Fruit fly (Drosophila melanogaster): ENCODE data around the gene upd3.

Gene upd3

DNA sequence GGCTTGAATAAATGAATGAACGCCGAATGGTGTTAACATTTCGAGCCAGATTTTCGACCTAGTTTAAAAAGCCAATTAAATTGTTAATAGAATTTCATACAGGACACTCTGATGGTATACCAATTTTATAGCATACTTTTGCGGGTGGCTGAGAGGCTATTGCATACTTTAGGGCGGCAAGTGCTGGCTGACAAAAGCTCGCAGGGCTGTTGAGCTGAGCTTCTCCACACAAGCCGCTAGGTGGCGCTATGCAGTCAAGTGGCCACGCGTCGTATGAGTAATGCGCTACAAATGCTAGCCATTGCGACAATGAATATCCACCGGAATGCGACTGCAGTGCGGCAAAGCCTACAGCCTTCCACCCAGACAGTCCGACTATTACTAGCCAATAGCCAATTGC, 37.7 kb upstream of the upd3 start (continued):
- no peak for TF ChIP-seq CG14965 (GFP tag; optimal IDR thresholded peaks at IDR 0.05; ENCODE audit: borderline replicate concordance)
- TF ChIP-seq CG12744 (GFP tag; optimal IDR thresholded peaks at IDR 0.05), result peak; percentile 72
- peak; percentile 10; the same call in 1 of the 2 replicates for TF ChIP-seq CG13287 (GFP tag; IDR thresholded peaks at IDR 0.05; ENCODE audit: partially characterized antibody)
- TF ChIP-seq da (GFP tag; optimal IDR thresholded peaks at IDR 0.05), result no peak
- TF ChIP-seq insv (GFP tag; optimal IDR thresholded peaks at IDR 0.05), result no peak
- no peak for TF ChIP-seq H2.0 (GFP tag; IDR thresholded peaks at IDR 0.05)
- TF ChIP-seq bsh (GFP tag; optimal IDR thresholded peaks at IDR 0.05), result peak in 1 of 2 experiments; percentile 19
- TF ChIP-seq CG2202 (tag; optimal IDR thresholded peaks at IDR 0.05), result no peak
- no peak for TF ChIP-seq CG17568 (GFP tag; optimal IDR thresholded peaks at IDR 0.05)
- TF ChIP-seq Bteb2 (GFP tag; optimal IDR thresholded peaks at IDR 0.05), result no peak
- TF ChIP-seq Asciz (GFP tag; optimal IDR thresholded peaks at IDR 0.05), result no peak
- no peak for TF ChIP-seq yki (optimal IDR thresholded peaks at IDR 0.05)
- TF ChIP-seq Fer3 (tag; optimal IDR thresholded peaks at IDR 0.05), result no peak
- TF ChIP-seq CG3726 (GFP tag; IDR thresholded peaks at IDR 0.05), result no peak
- TF ChIP-seq GATAe (GFP tag; conservative IDR thresholded peaks at IDR 0.05), result no peak
- TF ChIP-seq CG10462 (GFP tag; optimal IDR thresholded peaks at IDR 0.05), result no peak
- no peak for TF ChIP-seq ro (GFP tag; IDR thresholded peaks at IDR 0.05)
- TF ChIP-seq mirr (GFP tag; optimal IDR thresholded peaks at IDR 0.05), result no peak
- TF ChIP-seq CG30020 (tag; optimal IDR thresholded peaks at IDR 0.05), result no peak
- no peak for TF ChIP-seq HLHmδ (GFP tag; optimal IDR thresholded peaks at IDR 0.05)
- TF ChIP-seq pnt (GFP tag; optimal IDR thresholded peaks at IDR 0.05), result peak; percentile 26
- TF ChIP-seq CG1233 (GFP tag; optimal IDR thresholded peaks at IDR 0.05), result no peak
- TF ChIP-seq zfh1 (GFP tag; IDR thresholded peaks at IDR 0.05), result peak; percentile 57; the same call in 2 of the 3 replicates
- peak; percentile 27 for TF ChIP-seq dm (GFP tag; optimal IDR thresholded peaks at IDR 0.05)
- no peak for TF ChIP-seq sd (tag; optimal IDR thresholded peaks at IDR 0.05)
- TF ChIP-seq fd64A (GFP tag; optimal IDR thresholded peaks at IDR 0.05), result no peak
- no peak for TF ChIP-seq D19B (GFP tag; optimal IDR thresholded peaks at IDR 0.05)
- no peak for TF ChIP-seq chn (GFP tag; optimal IDR thresholded peaks at IDR 0.05)
- TF ChIP-seq pita (GFP tag; optimal IDR thresholded peaks at IDR 0.05), result no peak
- peak; percentile 76; the same call in 2 of the 3 replicates for TF ChIP-seq ci (GFP tag; IDR thresholded peaks at IDR 0.05)
- peak; percentile 1 for TF ChIP-seq Dad (GFP tag; optimal IDR thresholded peaks at IDR 0.05)
- no peak for TF ChIP-seq pho (GFP tag; optimal IDR thresholded peaks at IDR 0.05)
- no peak for TF ChIP-seq cwo (GFP tag; optimal IDR thresholded peaks at IDR 0.05)
- TF ChIP-seq slbo (GFP tag; IDR thresholded peaks at IDR 0.05), result peak; percentile 44
- TF ChIP-seq salm (tag; optimal IDR thresholded peaks at IDR 0.05), result no peak
- no peak for TF ChIP-seq CG4404 (GFP tag; IDR thresholded peaks at IDR 0.05)
- peak; percentile 21 for TF ChIP-seq Sox102F (GFP tag; optimal IDR thresholded peaks at IDR 0.05)
- peak; percentile 51 for TF ChIP-seq CG9932 (GFP tag; IDR thresholded peaks at IDR 0.05)
- no peak for TF ChIP-seq Oli (tag; optimal IDR thresholded peaks at IDR 0.05)
- no peak for TF ChIP-seq az2 (GFP tag; optimal IDR thresholded peaks at IDR 0.05)
- no peak for TF ChIP-seq Dip2 (GFP tag; IDR thresholded peaks at IDR 0.05)
- TF ChIP-seq tio (GFP tag; optimal IDR thresholded peaks at IDR 0.05), result no peak
- TF ChIP-seq pros (GFP tag; optimal IDR thresholded peaks at IDR 0.05), result no peak
- TF ChIP-seq ftz-f1 (GFP tag; optimal IDR thresholded peaks at IDR 0.05), result no peak
- TF ChIP-seq abd-A (tag; optimal IDR thresholded peaks at IDR 0.05), result no peak
- TF ChIP-seq Lim3 (GFP tag; IDR thresholded peaks at IDR 0.05), result no peak
- TF ChIP-seq tin (GFP tag; optimal IDR thresholded peaks at IDR 0.05), result peak; percentile 36
- no peak for TF ChIP-seq CG2875 (GFP tag; optimal IDR thresholded peaks at IDR 0.05)
- TF ChIP-seq CG17912 (GFP tag; optimal IDR thresholded peaks at IDR 0.05), result no peak
- TF ChIP-seq CG2678 (tag; optimal IDR thresholded peaks at IDR 0.05), result no peak
- peak; percentile 18 for TF ChIP-seq CG15601 (tag; optimal IDR thresholded peaks at IDR 0.05)
- no peak for TF ChIP-seq cad (GFP tag; optimal IDR thresholded peaks at IDR 0.05)
